Fruit fly (Drosophila melanogaster) whole organism, embryonic: Measurements from ENCODE around the gene simj.
A peak's percentile ranks its signal among the peaks of the same experiment; 100 is the strongest.

ENCODE experiments used
- Abd-B ChIP-seq: fragments of 200-800 bp; sonication (Bioruptor generic); optimal IDR thresholded peaks from 2 replicates; lab custom pipeline; 2018; ENCODE audit warnings: missing biosample characterization, mild to moderate bottlenecking, missing genetic modification characterization, moderate library complexity
- Adf1 ChIP-seq: fragments of 200-800 bp; sonication (Bioruptor generic); IDR thresholded peaks from 2 replicates; pipeline ENCODE4 v1.3.6; 2022; ENCODE audit warnings: missing biosample characterization, missing genetic modification characterization
- CG10959 ChIP-seq: fragments of 200-800 bp; sonication (Bioruptor generic); IDR thresholded peaks from 2 replicates; pipeline ENCODE4 v1.3.6; 2022; ENCODE audit warnings: missing biosample characterization, missing genetic modification characterization
- CG14014 ChIP-seq: fragments of 200-800 bp; sonication (Bioruptor generic); IDR thresholded peaks from 2 replicates; pipeline ENCODE4 v1.3.6; 2022; ENCODE audit warnings: missing biosample characterization, missing genetic modification characterization
- CG16779 ChIP-seq: fragments of 200-800 bp; sonication (Bioruptor generic); IDR thresholded peaks from 2 replicates; pipeline ENCODE4 v1.3.6; 2022; ENCODE audit warnings: missing biosample characterization, missing genetic modification characterization
- CG18476 ChIP-seq: fragments of 200-800 bp; sonication (Bioruptor generic); optimal IDR thresholded peaks from 2 replicates; lab custom pipeline; 2016; ENCODE audit warnings: missing biosample characterization, mild to moderate bottlenecking, missing genetic modification characterization
- CG18599 ChIP-seq: fragments of 200-800 bp; sonication (Bioruptor generic); optimal IDR thresholded peaks from 3 replicates; lab custom pipeline; 2017; ENCODE audit warnings: missing biosample characterization, missing genetic modification characterization, mild to moderate bottlenecking, moderate library complexity, missing genetic modification reagents
- CG18619 ChIP-seq: fragments of 200-800 bp; sonication (Bioruptor generic); optimal IDR thresholded peaks from 3 replicates; lab custom pipeline; 2017; ENCODE audit warnings: missing biosample characterization, mild to moderate bottlenecking, missing genetic modification characterization
- CG2120 ChIP-seq: fragments of 200-800 bp; sonication (Bioruptor generic); optimal IDR thresholded peaks from 3 replicates; lab custom pipeline; 2016; ENCODE audit warnings: missing biosample characterization, missing genetic modification characterization
- CG2678 ChIP-seq: fragments of 200-800 bp; sonication (Bioruptor generic); optimal IDR thresholded peaks from 3 replicates; lab custom pipeline; 2019; ENCODE audit warnings: missing biosample characterization, mild to moderate bottlenecking, missing genetic modification characterization, moderate library complexity
- CG30431 ChIP-seq: fragments of 200-800 bp; sonication (Bioruptor generic); optimal IDR thresholded peaks from 2 replicates; lab custom pipeline; 2017; ENCODE audit warnings: missing biosample characterization, missing genetic modification characterization
- CG31388 ChIP-seq: fragments of 200-800 bp; sonication (Bioruptor generic); optimal IDR thresholded peaks from 2 replicates; lab custom pipeline; 2016; ENCODE audit warnings: missing biosample characterization, missing genetic modification characterization
- CG32532 ChIP-seq: fragments of 200-800 bp; sonication (Bioruptor generic); IDR thresholded peaks from 2 replicates; pipeline ENCODE4 v1.3.6; 2022; ENCODE audit warnings: missing biosample characterization, missing genetic modification characterization
- CG32767 ChIP-seq: fragments of 200-800 bp; sonication (Bioruptor generic); IDR thresholded peaks from 2 replicates; pipeline ENCODE4 v1.3.6; 2022; ENCODE audit warnings: missing biosample characterization, missing genetic modification characterization
- CG32772 ChIP-seq: fragments of 200-800 bp; sonication (Bioruptor generic); IDR thresholded peaks from 2 replicates; pipeline ENCODE4 v1.3.6; 2022; ENCODE audit warnings: missing biosample characterization, missing genetic modification characterization
- CG3281 ChIP-seq: fragments of 200-800 bp; sonication (Bioruptor generic); optimal IDR thresholded peaks from 3 replicates; lab custom pipeline; 2017; ENCODE audit warnings: missing biosample characterization, mild to moderate bottlenecking, missing genetic modification characterization
- CG3847 ChIP-seq: fragments of 200-800 bp; sonication (Bioruptor generic); IDR thresholded peaks from 2 replicates; pipeline ENCODE4 v1.3.6; 2022; ENCODE audit warnings: missing biosample characterization, missing genetic modification characterization
- CG4360 ChIP-seq: fragments of 200-800 bp; sonication (Bioruptor generic); IDR thresholded peaks from 2 replicates; pipeline ENCODE4 v1.3.6; 2022; ENCODE audit warnings: missing biosample characterization, missing genetic modification characterization
- CG4707 ChIP-seq: fragments of 200-800 bp; sonication (Bioruptor generic); optimal IDR thresholded peaks from 2 replicates; lab custom pipeline; 2018; ENCODE audit warnings: missing biosample characterization, mild to moderate bottlenecking, missing genetic modification characterization, moderate library complexity
- CG7963 ChIP-seq: fragments of 200-800 bp; sonication (Bioruptor generic); IDR thresholded peaks from 3 replicates; pipeline ENCODE4 v1.3.6; 2022; ENCODE audit warnings: missing biosample characterization, missing genetic modification characterization; ENCODE audit not compliant: partially characterized antibody
- CG7987 ChIP-seq: fragments of 200-800 bp; sonication (Bioruptor generic); optimal IDR thresholded peaks from 2 replicates; lab custom pipeline; 2018; ENCODE audit warnings: missing biosample characterization, mild to moderate bottlenecking, missing genetic modification characterization, moderate library complexity
- CG9817 ChIP-seq: fragments of 200-800 bp; sonication (Bioruptor generic); optimal IDR thresholded peaks from 2 replicates; lab custom pipeline; 2018; ENCODE audit warnings: missing biosample characterization, mild to moderate bottlenecking, missing genetic modification characterization, moderate library complexity
- CoRest ChIP-seq: fragments of 200-800 bp; sonication (Bioruptor generic); optimal IDR thresholded peaks from 3 replicates; lab custom pipeline; 2018; ENCODE audit warnings: missing biosample characterization, mild to moderate bottlenecking, missing genetic modification characterization, moderate library complexity
- Drgx ChIP-seq: fragments of 200-800 bp; sonication (Bioruptor generic); IDR thresholded peaks from 2 replicates; pipeline ENCODE4 v1.3.6; 2022; ENCODE audit warnings: missing biosample characterization, missing genetic modification characterization
- E2f1 ChIP-seq: fragments of 200-800 bp; sonication (Bioruptor generic); IDR thresholded peaks from 2 replicates; pipeline ENCODE4 v1.3.6; 2022; ENCODE audit warnings: missing biosample characterization, missing genetic modification characterization
- Hr51 ChIP-seq, 2 experiments: fragments of 200-800 bp; sonication (Bioruptor generic); optimal IDR thresholded peaks; 2 replicates in 1 of 2; 3 replicates in 1 of 2; lab custom pipeline; 2016 to 2018; ENCODE audit warnings: missing biosample characterization in 2 of 2, missing genetic modification characterization in 2 of 2, mild to moderate bottlenecking in 1 of 2, moderate library complexity in 1 of 2
- Meics ChIP-seq: fragments of 200-800 bp; sonication (Bioruptor generic); optimal IDR thresholded peaks from 2 replicates; lab custom pipeline; 2017; ENCODE audit warnings: missing biosample characterization, mild to moderate bottlenecking, missing genetic modification characterization
- Ptx1 ChIP-seq: fragments of 200-800 bp; sonication (Bioruptor generic); IDR thresholded peaks from 2 replicates; pipeline ENCODE4 v1.3.6; 2022; ENCODE audit warnings: missing biosample characterization, missing genetic modification characterization
- Stat92E ChIP-seq, 3 experiments: fragments of >200 bp in 2 of 3; fragments of 200-800 bp in 1 of 3; sonication (Bioruptor generic) in 1 of 3; optimal IDR thresholded peaks; 2 replicates each; lab custom pipeline; 2017 to 2019; ENCODE audit warnings: missing biosample characterization in 3 of 3, missing genetic modification characterization in 3 of 3, mild to moderate bottlenecking in 1 of 3, moderate library complexity in 1 of 3
- amos ChIP-seq: fragments of 200-800 bp; sonication (Bioruptor generic); IDR thresholded peaks from 2 replicates; pipeline ENCODE4 v1.3.6; 2022; ENCODE audit warnings: missing biosample characterization, missing genetic modification characterization; ENCODE audit not compliant: partially characterized antibody
- aop ChIP-seq: fragments of 200-800 bp; sonication (Bioruptor generic); IDR thresholded peaks from 2 replicates; pipeline ENCODE4 v1.3.6; 2022; ENCODE audit warnings: missing biosample characterization, missing genetic modification characterization
- az2 ChIP-seq: fragments of 200-800 bp; sonication (Bioruptor generic); optimal IDR thresholded peaks from 3 replicates; lab custom pipeline; 2016; ENCODE audit warnings: missing biosample characterization, missing genetic modification characterization
- bab2 ChIP-seq: fragments of 200-800 bp; sonication (Bioruptor generic); optimal IDR thresholded peaks from 2 replicates; lab custom pipeline; 2016; ENCODE audit warnings: missing biosample characterization, missing genetic modification characterization
- cato ChIP-seq: fragments of 200-800 bp; sonication (Bioruptor generic); optimal IDR thresholded peaks from 2 replicates; lab custom pipeline; 2016; ENCODE audit warnings: missing biosample characterization, missing genetic modification characterization, borderline replicate concordance
- chif ChIP-seq, 2 experiments: fragments of 200-800 bp; sonication (Bioruptor generic); optimal IDR thresholded peaks; 3 replicates each; lab custom pipeline; 2016; ENCODE audit warnings: missing biosample characterization in 2 of 2, missing genetic modification characterization in 2 of 2
- corto ChIP-seq: fragments of 200-800 bp; sonication (Bioruptor generic); optimal IDR thresholded peaks from 2 replicates; lab custom pipeline; 2016; ENCODE audit warnings: missing biosample characterization, mild to moderate bottlenecking, missing genetic modification characterization, moderate library complexity
- dpn ChIP-seq, 2 experiments: fragments of 200-800 bp; sonication (Bioruptor generic); optimal IDR thresholded peaks; 3 replicates each; lab custom pipeline; 2016; ENCODE audit warnings: missing biosample characterization in 2 of 2, missing genetic modification characterization in 2 of 2
- grau ChIP-seq: fragments of 200-800 bp; optimal IDR thresholded peaks from 3 replicates; lab custom pipeline; 2019; ENCODE audit warnings: missing biosample characterization, mild to moderate bottlenecking, missing genetic modification characterization, moderate library complexity
- her ChIP-seq: fragments of 200-800 bp; sonication (Bioruptor generic); optimal IDR thresholded peaks from 2 replicates; lab custom pipeline; 2016; ENCODE audit warnings: missing biosample characterization, missing genetic modification characterization
- lola ChIP-seq, 3 experiments: fragments of >200 bp in 2 of 3; fragments of 200-800 bp in 1 of 3; sonication (Bioruptor generic) in 1 of 3; optimal IDR thresholded peaks; 2 replicates each; lab custom pipeline; 2017 to 2019; ENCODE audit warnings: missing biosample characterization in 3 of 3, missing genetic modification characterization in 3 of 3, mild to moderate bottlenecking in 1 of 3, moderate library complexity in 1 of 3
- lov ChIP-seq, 2 experiments: fragments of 200-800 bp in 1 of 2; fragments of >200 bp in 1 of 2; sonication (Bioruptor generic) in 1 of 2; IDR thresholded peaks in 1 of 2; optimal IDR thresholded peaks in 1 of 2; 2 replicates in 1 of 2; 3 replicates in 1 of 2; pipeline versions ENCODE4 v1.3.6 to Lab custom; 2017 to 2022; ENCODE audit warnings: missing biosample characterization in 1 of 2, missing genetic modification characterization in 1 of 2
- nmo ChIP-seq: fragments of 200-800 bp; sonication (Bioruptor generic); optimal IDR thresholded peaks from 2 replicates; lab custom pipeline; 2018; ENCODE audit warnings: missing biosample characterization, mild to moderate bottlenecking, missing genetic modification characterization, moderate library complexity
- phol ChIP-seq: fragments of 200-800 bp; sonication (Bioruptor generic); optimal IDR thresholded peaks from 3 replicates; lab custom pipeline; 2018; ENCODE audit warnings: missing biosample characterization, mild to moderate bottlenecking, missing genetic modification characterization, moderate library complexity
- salm ChIP-seq: fragments of 200-800 bp; sonication (Bioruptor generic); optimal IDR thresholded peaks from 2 replicates; lab custom pipeline; 2018; ENCODE audit warnings: missing biosample characterization, mild to moderate bottlenecking, missing genetic modification characterization
- sens ChIP-seq: fragments of 200-800 bp; sonication (Bioruptor generic); peaks from one replicate; lab custom pipeline; 2016; ENCODE audit warnings: missing biosample characterization, missing genetic modification characterization
- sima ChIP-seq: fragments of 200-800 bp; sonication (Bioruptor generic); optimal IDR thresholded peaks from 2 replicates; lab custom pipeline; 2016; ENCODE audit warnings: missing biosample characterization, missing genetic modification characterization
- slbo ChIP-seq: fragments of 200-800 bp; sonication (Bioruptor generic); IDR thresholded peaks from 2 replicates; pipeline ENCODE4 v1.3.6; 2022; ENCODE audit warnings: missing biosample characterization, missing genetic modification characterization
- zfh2 ChIP-seq: fragments of 200-800 bp; sonication (Bioruptor generic); optimal IDR thresholded peaks from 2 replicates; lab custom pipeline; 2016; ENCODE audit warnings: missing biosample characterization, missing genetic modification characterization

Gene simj

dm6 chr3L:10736483-10737122 is 72.1 kb downstream of the simj start:
- peak; percentile 59 for TF ChIP-seq grau (tag; lab: Kevin White, UChicago)
- TF ChIP-seq CG2120 (GFP tag; lab: Kevin White, UChicago): peak; percentile 22
- TF ChIP-seq nmo (GFP tag; lab: Kevin White, UChicago): no peak
- TF ChIP-seq CoRest: peak; percentile 18
- TF ChIP-seq Stat92E (GFP tag; optimal IDR thresholded peaks at IDR 0.05; lab: Kevin White, UChicago): no peak
- no peak for TF ChIP-seq CG30431
- TF ChIP-seq Adf1 (GFP tag; lab: Robert Waterston, UW): peak; percentile 97
- TF ChIP-seq aop (GFP tag; lab: Robert Waterston, UW): no peak
- no peak for TF ChIP-seq CG7987 (GFP tag; lab: Kevin White, UChicago)
- TF ChIP-seq her (GFP tag; lab: Kevin White, UChicago): peak; percentile 2
- TF ChIP-seq cato (GFP tag; lab: Kevin White, UChicago): no peak
- peak; percentile 65 for TF ChIP-seq sens (GFP tag; lab: Kevin White, UChicago)
- TF ChIP-seq CG31388 (GFP tag; lab: Kevin White, UChicago): no peak
- TF ChIP-seq CG32767 (GFP tag; lab: Robert Waterston, UW): no peak
- TF ChIP-seq CG18599 (GFP tag; lab: Kevin White, UChicago): peak; percentile 21
- TF ChIP-seq CG14014: 0 out of 2 replicates have a peak, but pooled peaks have one; percentile 6
- TF ChIP-seq sima (GFP tag; lab: Kevin White, UChicago): no peak
- no peak for TF ChIP-seq CG16779 (GFP tag; lab: Robert Waterston, UW)
- peak in 1 of 2 experiments; percentile 4 for TF ChIP-seq dpn (GFP tag; optimal IDR thresholded peaks at IDR 0.05; lab: Kevin White, UChicago)
- no peak for TF ChIP-seq zfh2 (GFP tag; lab: Kevin White, UChicago)
- peak in 1 of 2 experiments; percentile 5 for TF ChIP-seq Hr51 (GFP tag; optimal IDR thresholded peaks at IDR 0.05; lab: Kevin White, UChicago)
- TF ChIP-seq CG18619: no peak
- peak; percentile 35; the same call in 1 of the 2 replicates for TF ChIP-seq Ptx1 (GFP tag; lab: Robert Waterston, UW)
- no peak for TF ChIP-seq chif (GFP tag; optimal IDR thresholded peaks at IDR 0.05; lab: Kevin White, UChicago)
- peak; percentile 28 for TF ChIP-seq CG2678 (tag; lab: Kevin White, UChicago)
- TF ChIP-seq lov (optimal IDR thresholded peaks at IDR 0.05; lab: Kevin White, UChicago): no peak
- TF ChIP-seq lov (GFP tag; IDR thresholded peaks at IDR 0.05; lab: Robert Waterston, UW): 0 out of 3 replicates have a peak, but pooled peaks have one; percentile 21
- no peak for TF ChIP-seq lola (GFP tag; optimal IDR thresholded peaks at IDR 0.05; lab: Kevin White, UChicago)
- TF ChIP-seq E2f1 (GFP tag; lab: Robert Waterston, UW): no peak
- TF ChIP-seq CG32532 (GFP tag; lab: Robert Waterston, UW): no peak
- TF ChIP-seq CG4360: peak; percentile 72
- TF ChIP-seq amos (GFP tag; lab: Robert Waterston, UW): no peak
- TF ChIP-seq slbo (GFP tag; lab: Robert Waterston, UW): 0 out of 2 replicates have a peak, but pooled peaks have one; percentile 12
- TF ChIP-seq corto (GFP tag; lab: Kevin White, UChicago): no peak
- no peak for TF ChIP-seq CG10959 (GFP tag; lab: Robert Waterston, UW)
- TF ChIP-seq CG4707 (GFP tag; lab: Kevin White, UChicago): peak; percentile 9
- TF ChIP-seq CG9817: no peak
- peak; percentile 45; the same call in 1 of the 2 replicates for TF ChIP-seq Drgx
- peak; percentile 24 for TF ChIP-seq CG3281 (GFP tag; lab: Kevin White, UChicago)
- TF ChIP-seq CG32772 (GFP tag; lab: Robert Waterston, UW): peak; percentile 36; the same call in 1 of the 2 replicates
- no peak for TF ChIP-seq salm (tag; lab: Kevin White, UChicago)
- TF ChIP-seq az2: no peak
- no peak for TF ChIP-seq CG18476 (GFP tag; lab: Kevin White, UChicago)
- TF ChIP-seq Meics (GFP tag; lab: Kevin White, UChicago): no peak
- peak; percentile 10 for TF ChIP-seq phol
- TF ChIP-seq Abd-B (GFP tag; lab: Kevin White, UChicago): peak; percentile 11
- no peak for TF ChIP-seq bab2
- TF ChIP-seq CG7963: no peak
- 0 out of 2 replicates have a peak, but pooled peaks have one; percentile 15 for TF ChIP-seq CG3847 (GFP tag; lab: Robert Waterston, UW)
